Worm (Caenorhabditis elegans): Measurements from ENCODE around the gene F09B12.3.

DNA sequence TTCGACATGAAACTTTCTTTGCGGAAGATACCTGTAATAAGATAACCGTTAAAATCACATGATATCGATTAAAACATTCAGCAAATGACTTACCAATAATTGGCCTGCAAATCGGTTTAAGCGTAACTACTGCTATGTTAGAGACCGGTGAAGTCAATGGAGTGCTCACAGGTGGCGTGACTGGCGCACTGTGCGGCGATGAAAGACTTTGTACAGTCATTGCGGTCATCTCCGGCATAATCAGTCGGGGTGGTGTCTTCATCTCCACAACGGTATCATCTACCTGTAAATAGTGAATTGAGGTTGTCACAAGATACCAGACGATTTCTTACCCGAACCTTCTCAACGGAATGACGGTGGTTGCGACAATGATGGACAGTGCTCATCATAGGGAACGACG lies 20.8 kb downstream of the F09B12.3 start:
- TF ChIP-seq snpc-4 (GFP tag; optimal IDR thresholded peaks at IDR 0.05): no peak
- TF ChIP-seq snpc-4 (tag; optimal IDR thresholded peaks at IDR 0.05): no peak
- TF ChIP-seq Y53F4B.3 (GFP tag; IDR thresholded peaks at IDR 0.05): no peak
